Fruit fly (Drosophila melanogaster): ENCODE data around the gene CG31174.
A peak's percentile ranks its signal among the peaks of the same experiment; 100 is the strongest.

The CG31174 gene

DNA sequence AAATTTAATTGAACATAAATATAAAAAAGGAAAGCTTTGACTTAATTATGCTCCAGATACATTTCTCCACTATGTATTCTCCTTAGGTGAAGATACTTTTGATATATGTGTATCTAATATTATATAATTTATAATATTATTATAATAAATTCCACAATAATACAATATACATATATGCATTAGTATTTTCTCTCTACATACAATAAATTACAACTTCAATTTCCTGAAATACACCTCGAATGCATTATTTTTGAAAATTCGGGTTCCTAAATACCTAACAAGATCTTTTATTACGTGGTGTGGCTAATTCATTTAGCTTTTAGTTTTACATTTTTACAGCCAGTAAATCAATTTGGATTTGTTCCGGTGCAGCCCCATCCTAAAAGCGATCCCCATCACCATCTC is 39.0 kb downstream of the CG31174 start (continued):
- peak; percentile 69 for TF ChIP-seq CG11762 (GFP tag; optimal IDR thresholded peaks at IDR 0.05; ENCODE audit: insufficient read depth)
- no peak for TF ChIP-seq Lpt (GFP tag; optimal IDR thresholded peaks at IDR 0.05)
- TF ChIP-seq Hr4 (GFP tag; optimal IDR thresholded peaks at IDR 0.05) = peak; percentile 56
- no peak for TF ChIP-seq cyc (GFP tag; optimal IDR thresholded peaks at IDR 0.05)
- peak; percentile 19; the same call in 1 of the 3 replicates for TF ChIP-seq eg (GFP tag; IDR thresholded peaks at IDR 0.05)
- TF ChIP-seq lz (GFP tag; optimal IDR thresholded peaks at IDR 0.05) = no peak
- peak; percentile 34 for TF ChIP-seq pdm3 (GFP tag; optimal IDR thresholded peaks at IDR 0.05)

DNA sequence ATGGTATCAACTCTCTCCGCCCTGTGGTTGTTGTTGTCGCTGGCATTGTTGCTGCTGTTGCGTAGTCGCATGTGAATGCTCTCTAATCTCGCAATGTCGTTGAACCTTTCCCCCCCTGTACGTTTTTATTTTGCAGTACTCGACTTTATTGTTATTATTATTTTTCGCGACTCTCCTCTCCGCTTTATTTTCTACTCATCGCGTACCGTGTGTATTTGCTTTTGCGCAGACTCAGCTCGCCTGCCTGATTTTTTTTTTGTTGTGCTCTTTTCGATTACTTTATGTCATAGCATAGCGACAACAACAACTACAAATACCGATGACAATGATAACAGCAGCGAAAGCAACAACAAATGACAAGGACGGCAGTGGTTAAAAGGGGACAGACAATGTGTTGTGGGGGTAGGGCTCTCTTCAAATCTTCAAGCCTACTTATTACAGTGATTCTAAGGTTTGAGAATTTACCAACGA is 39.8 kb downstream of the CG31174 start:
- TF ChIP-seq CG11294 (GFP tag; IDR thresholded peaks at IDR 0.05) = no peak
- no peak for TF ChIP-seq ss (GFP tag; optimal IDR thresholded peaks at IDR 0.05)
- peak; percentile 52 for TF ChIP-seq topi (GFP tag; optimal IDR thresholded peaks at IDR 0.05)
- TF ChIP-seq esn (GFP tag; optimal IDR thresholded peaks at IDR 0.05) = peak; percentile 48
- peak; percentile 39 for TF ChIP-seq Met (GFP tag; optimal IDR thresholded peaks at IDR 0.05)
- no peak for TF ChIP-seq CG6276 (GFP tag; optimal IDR thresholded peaks at IDR 0.05)
- peak; percentile 53 for TF ChIP-seq CG3032 (tag; optimal IDR thresholded peaks at IDR 0.05)
- peak; percentile 83 for TF ChIP-seq Eip78C (GFP tag)
- peak; percentile 28 for TF ChIP-seq fkh (GFP tag; optimal IDR thresholded peaks at IDR 0.05)
- TF ChIP-seq eg (GFP tag; IDR thresholded peaks at IDR 0.05) = peak; percentile 21; the same call in 2 of the 3 replicates
- TF ChIP-seq Smox (GFP tag; optimal IDR thresholded peaks at IDR 0.05) = peak; percentile 5
- peak; percentile 2 for TF ChIP-seq CG10631 (GFP tag; optimal IDR thresholded peaks at IDR 0.05)
- TF ChIP-seq Sox102F (GFP tag; optimal IDR thresholded peaks at IDR 0.05) = peak; percentile 31
- no peak for TF ChIP-seq CG16779 (tag; optimal IDR thresholded peaks at IDR 0.05)
- peak; percentile 28 for TF ChIP-seq Sox14 (GFP tag; optimal IDR thresholded peaks at IDR 0.05)
- peak; percentile 31 for TF ChIP-seq CG1621 (tag; optimal IDR thresholded peaks at IDR 0.05)
- peak in 1 of 2 experiments; percentile 22 for TF ChIP-seq salr (GFP tag; optimal IDR thresholded peaks at IDR 0.05)
- no peak for TF ChIP-seq acj6 (GFP tag; optimal IDR thresholded peaks at IDR 0.05)
- TF ChIP-seq Eip75B (GFP tag; optimal IDR thresholded peaks at IDR 0.05) = peak; percentile 54
- TF ChIP-seq net (GFP tag; optimal IDR thresholded peaks at IDR 0.05) = no peak
- no peak for TF ChIP-seq CG15336 (GFP tag; IDR thresholded peaks at IDR 0.05)
- peak; percentile 93 for TF ChIP-seq svp (GFP tag)
- TF ChIP-seq Sox15 (GFP tag; optimal IDR thresholded peaks at IDR 0.05) = no peak
- TF ChIP-seq Hr4 (GFP tag; optimal IDR thresholded peaks at IDR 0.05) = peak; percentile 42
- TF ChIP-seq dsx (GFP tag; optimal IDR thresholded peaks at IDR 0.05; ENCODE audit: poor library complexity, severe bottlenecking) = peak; percentile 38
- TF ChIP-seq fd85E (GFP tag; optimal IDR thresholded peaks at IDR 0.05) = no peak
- TF ChIP-seq vri (GFP tag; optimal IDR thresholded peaks at IDR 0.05) = peak; percentile 98
- TF ChIP-seq Eip93F (GFP tag; optimal IDR thresholded peaks at IDR 0.05) = peak; percentile 18
- TF ChIP-seq Lpt (GFP tag; optimal IDR thresholded peaks at IDR 0.05) = no peak
- TF ChIP-seq Ets96B (tag; optimal IDR thresholded peaks at IDR 0.05) = peak; percentile 59
- TF ChIP-seq CG10669 (GFP tag; optimal IDR thresholded peaks at IDR 0.05) = peak; percentile 62
- TF ChIP-seq Hr39 (GFP tag; optimal IDR thresholded peaks at IDR 0.05) = peak; percentile 29
- TF ChIP-seq CG6854 (GFP tag; optimal IDR thresholded peaks at IDR 0.05) = peak; percentile 26
- TF ChIP-seq Gug (GFP tag; IDR thresholded peaks at IDR 0.05) = no peak
- peak; percentile 34 for TF ChIP-seq pdm3 (GFP tag; optimal IDR thresholded peaks at IDR 0.05)
- TF ChIP-seq CG6808 (GFP tag; optimal IDR thresholded peaks at IDR 0.05) = peak; percentile 13
- peak; percentile 35 for TF ChIP-seq cyc (GFP tag; optimal IDR thresholded peaks at IDR 0.05)
- no peak for TF ChIP-seq CG7368 (GFP tag; optimal IDR thresholded peaks at IDR 0.05)
- peak; percentile 36 for TF ChIP-seq CG31627 (GFP tag; optimal IDR thresholded peaks at IDR 0.05)
- TF ChIP-seq fd59A (GFP tag; optimal IDR thresholded peaks at IDR 0.05) = peak; percentile 36
- TF ChIP-seq Hr38 (GFP tag; optimal IDR thresholded peaks at IDR 0.05) = no peak
- TF ChIP-seq achi (GFP tag; optimal IDR thresholded peaks at IDR 0.05) = peak; percentile 25
- TF ChIP-seq lz (GFP tag; optimal IDR thresholded peaks at IDR 0.05) = peak; percentile 6

All from whole organism, prepupa.